Worm (Caenorhabditis elegans): ENCODE results near the gene F38A6.5.

- TF ChIP-seq elt-1 (tag; optimal IDR thresholded peaks at IDR 0.05) (no peak), elt-2 (tag; optimal IDR thresholded peaks at IDR 0.05) (no peak), ztf-4 (tag; optimal IDR thresholded peaks at IDR 0.05) (no peak), unc-62 (GFP tag; optimal IDR thresholded peaks at IDR 0.05) (no peak), skn-1 (tag; optimal IDR thresholded peaks at IDR 0.05) (no peak)
Measured at ce11 chrV:20744290-20744837, 29.2 kb downstream of the F38A6.5 start, which contains the start of gene dnj-25.

All from whole organism, L3 larva.